Worm (Caenorhabditis elegans) whole organism, dauer: ENCODE measurements around the gene R144.6.
"Not testable (repeated sequence)": the region's sequence is repeated elsewhere in the genome, so short reads cannot be mapped to it uniquely, and the experiment has no call there.

ENCODE experiments used
- unc-62 ChIP-seq: sonication (generic microtip); optimal IDR thresholded peaks from 2 replicates; lab custom pipeline; 2017; ENCODE audit warnings: missing biosample characterization, missing genetic modification reagents, missing genetic modification characterization

R144.6 gene

ce11 chrIII:5020924-5021323 lies 16.4 kb upstream of the R144.6 start, which contains the start of gene mdt-11:
TSS of gene mdt-11 (plus strand) at chrIII:5021224.
- TF ChIP-seq unc-62, result no peak

- TF ChIP-seq unc-62, result no peak
These were observed 13.7 kb upstream of the R144.6 start, which contains the start of gene wip-1 for ce11 chrIII:5018116-5018689. TSS of gene wip-1 (plus strand) at chrIII:5018639.

ce11 chrIII:5017550-5017949 lies 13.0 kb upstream of the R144.6 start, which contains the start of gene larp-1:
TSS of gene larp-1 (minus strand) at chrIII:5017650.
- no peak for TF ChIP-seq unc-62

ce11 chrIII:5013915-5014346 lies 9.4 kb upstream of the R144.6 start:
- TF ChIP-seq unc-62, result no peak

ce11 chrIII:5012460-5012859 lies 7.9 kb upstream of the R144.6 start:
- no peak for TF ChIP-seq unc-62

- TF ChIP-seq unc-62, result no peak
These were observed 6.2 kb upstream of the R144.6 start for ce11 chrIII:5010723-5011122.

- no peak for TF ChIP-seq unc-62
These were observed 4.2 kb upstream of the R144.6 start, which contains the start of gene R144.11 for ce11 chrIII:5008730-5009129. TSS of gene R144.11 (minus strand) at chrIII:5008830.

- TF ChIP-seq unc-62, result no peak
These were observed 2.4 kb upstream of the R144.6 start, which contains the start of gene R144.12 for ce11 chrIII:5006881-5007280. TSS of gene R144.12 (minus strand) at chrIII:5006981.

ce11 chrIII:5002231-5002630 lies 2.3 kb downstream of the R144.6 start, which contains the start of gene R144.10:
TSS of gene R144.10 (minus strand) at chrIII:5002331.
- no peak for TF ChIP-seq unc-62

ce11 chrIII:4998956-4999425 lies 5.5 kb downstream of the R144.6 start, which contains the start of gene smcr-8:
TSS of gene smcr-8 (plus strand) at chrIII:4999375.
- no peak for TF ChIP-seq unc-62

ce11 chrIII:4998111-4998859 lies 6.2 kb downstream of the R144.6 start, which contains the start of gene tmem-131:
TSS of gene tmem-131 (minus strand) at chrIII:4998161.
- TF ChIP-seq unc-62, result no peak

ce11 chrIII:4987666-4988065 lies 16.9 kb downstream of the R144.6 start:
- no peak for TF ChIP-seq unc-62

ce11 chrIII:4986790-4987259 lies 17.7 kb downstream of the R144.6 start, which contains the start of the genes C27F2.10 and wdr-60:
TSS of gene C27F2.10 (minus strand) at chrIII:4986898.
TSS of gene wdr-60 (plus strand) at chrIII:4987209.
- no peak for TF ChIP-seq unc-62

- no peak for TF ChIP-seq unc-62
These were observed 20.0 kb downstream of the R144.6 start, which contains the start of gene C27F2.7 for ce11 chrIII:4984444-4985086. TSS of gene C27F2.7 (minus strand) at chrIII:4984494.

ce11 chrIII:4983961-4984360 lies 20.6 kb downstream of the R144.6 start:
- no peak for TF ChIP-seq unc-62

ce11 chrIII:4980367-4980766 lies 24.2 kb downstream of the R144.6 start, which contains the start of gene C27F2.6:
TSS of gene C27F2.6 (minus strand) at chrIII:4980467.
- TF ChIP-seq unc-62, result not testable (repeated sequence)

ce11 chrIII:4968146-4968545 lies 36.4 kb downstream of the R144.6 start:
- TF ChIP-seq unc-62, result no peak
